Fruit fly (Drosophila melanogaster) whole organism, embryonic: Measurements from ENCODE around the gene CG10993.

Source experiments
- Aef1 ChIP-seq: fragments of 200-800 bp; sonication (Bioruptor generic); IDR thresholded peaks from 3 replicates; pipeline ENCODE4 v1.3.6; 2022; ENCODE audit warnings: missing biosample characterization, missing genetic modification characterization
- B-H2 ChIP-seq: fragments of 200-800 bp; sonication (Bioruptor generic); optimal IDR thresholded peaks from 2 replicates; lab custom pipeline; 2018; ENCODE audit warnings: missing biosample characterization, mild to moderate bottlenecking, missing genetic modification characterization
- Bgb ChIP-seq: fragments of 200-800 bp; sonication (Bioruptor generic); IDR thresholded peaks from 2 replicates; pipeline ENCODE4 v1.3.6; 2022; ENCODE audit warnings: missing biosample characterization, missing genetic modification characterization; ENCODE audit not compliant: partially characterized antibody
- CG10979 ChIP-seq: fragments of 200-800 bp; sonication (Bioruptor generic); optimal IDR thresholded peaks from 2 replicates; lab custom pipeline; 2018; ENCODE audit warnings: missing biosample characterization, mild to moderate bottlenecking, missing genetic modification characterization, moderate library complexity
- CG11085 ChIP-seq: fragments of 200-800 bp; sonication (Bioruptor generic); IDR thresholded peaks from 2 replicates; pipeline ENCODE4 v1.3.6; 2022; ENCODE audit warnings: missing biosample characterization, missing genetic modification characterization
- CG13624 ChIP-seq: fragments of 200-800 bp; sonication (Bioruptor generic); optimal IDR thresholded peaks from 2 replicates; lab custom pipeline; 2016; ENCODE audit warnings: missing biosample characterization, missing genetic modification characterization
- CG14441 ChIP-seq: fragments of 200-800 bp; sonication (Bioruptor generic); IDR thresholded peaks from 2 replicates; pipeline ENCODE4 v1.3.6; 2022; ENCODE audit warnings: missing biosample characterization, missing genetic modification characterization
- CG15073 ChIP-seq: fragments of 200-800 bp; sonication (Bioruptor generic); optimal IDR thresholded peaks from 2 replicates; lab custom pipeline; 2016; ENCODE audit warnings: missing biosample characterization, missing genetic modification characterization
- CG15514 ChIP-seq: fragments of 200-800 bp; sonication (Bioruptor generic); optimal IDR thresholded peaks from 3 replicates; lab custom pipeline; 2017; ENCODE audit warnings: missing biosample characterization, missing genetic modification characterization, mild to moderate bottlenecking, moderate library complexity, missing genetic modification reagents
- CG15601 ChIP-seq: fragments of 200-800 bp; sonication (Bioruptor generic); optimal IDR thresholded peaks from 3 replicates; lab custom pipeline; 2019; ENCODE audit warnings: missing biosample characterization, mild to moderate bottlenecking, missing genetic modification characterization, moderate library complexity
- CG1603 ChIP-seq: fragments of 200-800 bp; sonication (Bioruptor generic); optimal IDR thresholded peaks from 2 replicates; lab custom pipeline; 2019; ENCODE audit warnings: missing biosample characterization, mild to moderate bottlenecking, missing genetic modification characterization, moderate library complexity
- CG1647 ChIP-seq: fragments of 200-800 bp; sonication (Bioruptor generic); optimal IDR thresholded peaks from 3 replicates; lab custom pipeline; 2016; ENCODE audit warnings: missing biosample characterization, missing genetic modification characterization
- CG16863 ChIP-seq: fragments of 200-800 bp; sonication (Bioruptor generic); optimal IDR thresholded peaks from 3 replicates; lab custom pipeline; 2016; ENCODE audit warnings: missing biosample characterization, missing genetic modification characterization
- CG17612 ChIP-seq: fragments of 200-800 bp; sonication (Bioruptor generic); IDR thresholded peaks from 2 replicates; pipeline ENCODE4 v1.3.6; 2022; ENCODE audit warnings: missing biosample characterization, missing genetic modification characterization
- CG18011 ChIP-seq: fragments of 200-800 bp; sonication (Bioruptor generic); optimal IDR thresholded peaks from 2 replicates; lab custom pipeline; 2017; ENCODE audit warnings: missing biosample characterization, missing genetic modification characterization, mild to moderate bottlenecking, moderate library complexity, missing genotype
- CG32532 ChIP-seq: fragments of 200-800 bp; sonication (Bioruptor generic); IDR thresholded peaks from 2 replicates; pipeline ENCODE4 v1.3.6; 2022; ENCODE audit warnings: missing biosample characterization, missing genetic modification characterization
- CG33213 ChIP-seq: fragments of 200-800 bp; sonication (Bioruptor generic); optimal IDR thresholded peaks from 3 replicates; lab custom pipeline; 2016; ENCODE audit warnings: missing biosample characterization, missing genetic modification characterization
- CG34224 ChIP-seq: fragments of 200-800 bp; sonication (Bioruptor generic); IDR thresholded peaks from 3 replicates; pipeline ENCODE4 v1.3.6; 2022; ENCODE audit warnings: missing biosample characterization, missing genetic modification characterization; ENCODE audit not compliant: partially characterized antibody
- CG4424 ChIP-seq: fragments of 200-800 bp; sonication (Bioruptor generic); optimal IDR thresholded peaks from 3 replicates; lab custom pipeline; 2016; ENCODE audit warnings: missing biosample characterization, missing genetic modification characterization
- CG5245 ChIP-seq: fragments of 200-800 bp; sonication (Bioruptor generic); optimal IDR thresholded peaks from 3 replicates; lab custom pipeline; 2016; ENCODE audit warnings: missing biosample characterization, missing genetic modification characterization
- CG6254 ChIP-seq: fragments of 200-800 bp; sonication (Bioruptor generic); optimal IDR thresholded peaks from 3 replicates; lab custom pipeline; 2017; ENCODE audit warnings: mild to moderate bottlenecking, missing biosample characterization, missing genetic modification reagents, missing genetic modification characterization
- CG6854 ChIP-seq: fragments of 200-800 bp; sonication (Bioruptor generic); optimal IDR thresholded peaks from 3 replicates; lab custom pipeline; 2017; ENCODE audit warnings: missing biosample characterization, mild to moderate bottlenecking, missing genetic modification characterization
- CG7357 ChIP-seq: fragments of 200-800 bp; sonication (Bioruptor generic); IDR thresholded peaks from 3 replicates; pipeline ENCODE4 v1.3.6; 2022; ENCODE audit warnings: missing biosample characterization, missing genetic modification characterization
- CG8281 ChIP-seq: fragments of 200-800 bp; sonication (Bioruptor generic); optimal IDR thresholded peaks from 2 replicates; lab custom pipeline; 2018; ENCODE audit warnings: missing biosample characterization, mild to moderate bottlenecking, missing genetic modification characterization, moderate library complexity
- CG9727 ChIP-seq: fragments of 200-800 bp; sonication (Bioruptor generic); optimal IDR thresholded peaks from 3 replicates; lab custom pipeline; 2017; ENCODE audit warnings: missing biosample characterization, mild to moderate bottlenecking, missing genetic modification characterization
- CrebB ChIP-seq: fragments of 200-800 bp; sonication (Bioruptor generic); optimal IDR thresholded peaks from 3 replicates; lab custom pipeline; 2018; ENCODE audit warnings: missing biosample characterization, mild to moderate bottlenecking, missing genetic modification characterization
- Deaf1 ChIP-seq: fragments of 200-800 bp; optimal IDR thresholded peaks from 3 replicates; lab custom pipeline; 2019; ENCODE audit warnings: missing biosample characterization, mild to moderate bottlenecking, missing genetic modification characterization, moderate library complexity
- Dip2 ChIP-seq: fragments of 200-800 bp; sonication (Bioruptor generic); IDR thresholded peaks from 2 replicates; pipeline ENCODE4 v1.3.6; 2022; ENCODE audit warnings: missing biosample characterization, missing genetic modification characterization
- Eip74EF ChIP-seq, 2 experiments: fragments of 200-800 bp in 1 of 2; fragments of >200 bp in 1 of 2; sonication (Bioruptor generic) in 1 of 2; optimal IDR thresholded peaks; 2 replicates each; lab custom pipeline; 2017 to 2019; ENCODE audit warnings: missing biosample characterization in 2 of 2, missing genetic modification characterization in 2 of 2, mild to moderate bottlenecking in 1 of 2, moderate library complexity in 1 of 2
- Hr3 ChIP-seq: fragments of 200-800 bp; sonication (Bioruptor generic); optimal IDR thresholded peaks from 3 replicates; lab custom pipeline; 2016; ENCODE audit warnings: missing biosample characterization, missing genetic modification characterization
- Hr51 ChIP-seq, 2 experiments: fragments of 200-800 bp; sonication (Bioruptor generic); optimal IDR thresholded peaks; 2 replicates in 1 of 2; 3 replicates in 1 of 2; lab custom pipeline; 2016 to 2018; ENCODE audit warnings: missing biosample characterization in 2 of 2, missing genetic modification characterization in 2 of 2, mild to moderate bottlenecking in 1 of 2, moderate library complexity in 1 of 2
- Ravus ChIP-seq: fragments of 200-800 bp; sonication (Bioruptor generic); IDR thresholded peaks from 2 replicates; pipeline ENCODE4 v1.3.6; 2022; ENCODE audit warnings: missing biosample characterization, missing genetic modification characterization
- al ChIP-seq: fragments of 200-800 bp; sonication (Bioruptor generic); IDR thresholded peaks from 2 replicates; pipeline ENCODE4 v1.3.6; 2022; ENCODE audit warnings: missing biosample characterization, missing genetic modification characterization
- dm ChIP-seq: fragments of 200-800 bp; sonication (Bioruptor generic); optimal IDR thresholded peaks from 3 replicates; lab custom pipeline; 2016; ENCODE audit warnings: missing biosample characterization, missing genetic modification characterization
- dmrt99B ChIP-seq: fragments of 200-800 bp; sonication (Bioruptor generic); optimal IDR thresholded peaks from 2 replicates; lab custom pipeline; 2018; ENCODE audit warnings: missing biosample characterization, mild to moderate bottlenecking, missing genetic modification characterization, moderate library complexity
- gcm ChIP-seq: fragments of 200-800 bp; sonication (Bioruptor generic); optimal IDR thresholded peaks from 2 replicates; lab custom pipeline; 2019; ENCODE audit warnings: missing biosample characterization, mild to moderate bottlenecking, missing genetic modification characterization, moderate library complexity
- gem ChIP-seq: fragments of 200-800 bp; sonication (Bioruptor generic); optimal IDR thresholded peaks from 2 replicates; lab custom pipeline; 2019; ENCODE audit warnings: missing biosample characterization, mild to moderate bottlenecking, missing genetic modification characterization, moderate library complexity
- knrl ChIP-seq: fragments of 200-800 bp; sonication (Bioruptor generic); IDR thresholded peaks from 3 replicates; pipeline ENCODE4 v1.3.6; 2022; ENCODE audit warnings: missing biosample characterization, missing genetic modification characterization; ENCODE audit not compliant: partially characterized antibody
- nmo ChIP-seq: fragments of 200-800 bp; sonication (Bioruptor generic); optimal IDR thresholded peaks from 2 replicates; lab custom pipeline; 2018; ENCODE audit warnings: missing biosample characterization, mild to moderate bottlenecking, missing genetic modification characterization, moderate library complexity
- pfk ChIP-seq: fragments of 200-800 bp; sonication (Bioruptor generic); optimal IDR thresholded peaks from 2 replicates; lab custom pipeline; 2018; ENCODE audit warnings: missing biosample characterization, mild to moderate bottlenecking, missing genetic modification characterization, moderate library complexity
- phol ChIP-seq: fragments of 200-800 bp; sonication (Bioruptor generic); optimal IDR thresholded peaks from 3 replicates; lab custom pipeline; 2018; ENCODE audit warnings: missing biosample characterization, mild to moderate bottlenecking, missing genetic modification characterization, moderate library complexity
- salm ChIP-seq: fragments of 200-800 bp; sonication (Bioruptor generic); optimal IDR thresholded peaks from 2 replicates; lab custom pipeline; 2018; ENCODE audit warnings: missing biosample characterization, mild to moderate bottlenecking, missing genetic modification characterization
- schlank ChIP-seq: fragments of 200-800 bp; sonication (Bioruptor generic); optimal IDR thresholded peaks from 2 replicates; lab custom pipeline; 2018; ENCODE audit warnings: missing biosample characterization, mild to moderate bottlenecking, missing genetic modification characterization
- seq ChIP-seq: fragments of 200-800 bp; sonication (Bioruptor generic); IDR thresholded peaks from 2 replicates; pipeline ENCODE4 v1.3.6; 2022; ENCODE audit warnings: missing biosample characterization, missing genetic modification characterization
- tap ChIP-seq: fragments of 200-800 bp; optimal IDR thresholded peaks from 3 replicates; lab custom pipeline; 2019; ENCODE audit warnings: missing biosample characterization, mild to moderate bottlenecking, missing genetic modification characterization, moderate library complexity
- trem ChIP-seq: fragments of 200-800 bp; optimal IDR thresholded peaks from 3 replicates; lab custom pipeline; 2019; ENCODE audit warnings: missing biosample characterization, mild to moderate bottlenecking, missing genetic modification characterization, moderate library complexity
- unpg ChIP-seq: fragments of 200-800 bp; sonication (Bioruptor generic); optimal IDR thresholded peaks from 3 replicates; lab custom pipeline; 2018; ENCODE audit warnings: missing biosample characterization, mild to moderate bottlenecking, missing genetic modification characterization, moderate library complexity
- zen ChIP-seq: fragments of 200-800 bp; sonication (Bioruptor generic); optimal IDR thresholded peaks from 3 replicates; lab custom pipeline; 2018; ENCODE audit warnings: missing biosample characterization, mild to moderate bottlenecking, missing genetic modification characterization, moderate library complexity
- zfh2 ChIP-seq: fragments of 200-800 bp; sonication (Bioruptor generic); optimal IDR thresholded peaks from 2 replicates; lab custom pipeline; 2016; ENCODE audit warnings: missing biosample characterization, missing genetic modification characterization

Gene CG10993

dm6 chrX:13788973-13789682 lies 1.8 kb downstream of the CG10993 start (continued):
- TF ChIP-seq CG32532 (GFP tag; lab: Robert Waterston, UW) (no peak), phol (tag; lab: Kevin White, UChicago) (peak; percentile 36), Dip2 (GFP tag; lab: Robert Waterston, UW) (no peak), CG15073 (GFP tag; lab: Kevin White, UChicago) (no peak), CG13624 (GFP tag; lab: Kevin White, UChicago) (peak; percentile 9), Deaf1 (tag; lab: Kevin White, UChicago) (peak; percentile 22), CG15514 (GFP tag; lab: Kevin White, UChicago) (peak; percentile 33), pfk (GFP tag; lab: Kevin White, UChicago) (no peak), CG14441 (GFP tag; lab: Robert Waterston, UW) (no peak), Aef1 (GFP tag; lab: Robert Waterston, UW) (peak; percentile 13; the same call in 1 of the 3 replicates), CG9727 (no peak), CG18011 (no peak), unpg (GFP tag; lab: Kevin White, UChicago) (peak; percentile 40), dmrt99B (tag; lab: Kevin White, UChicago) (peak; percentile 65), tap (peak; percentile 2), seq (GFP tag; lab: Robert Waterston, UW) (no peak), CG10979 (tag; lab: Kevin White, UChicago) (peak; percentile 36), Ravus (GFP tag; lab: Robert Waterston, UW) (no peak), CG11085 (GFP tag; lab: Robert Waterston, UW) (no peak), CG8281 (tag; lab: Kevin White, UChicago) (no peak), schlank (no peak), CG33213 (GFP tag; lab: Kevin White, UChicago) (no peak), CG6854 (GFP tag; lab: Kevin White, UChicago) (peak; percentile 16), Bgb (no peak), B-H2 (no peak), CG17612 (no peak), gem (tag; lab: Kevin White, UChicago) (peak; percentile 61), knrl (GFP tag; lab: Robert Waterston, UW) (no peak), Hr3 (GFP tag; lab: Kevin White, UChicago) (no peak), CG1603 (tag; lab: Kevin White, UChicago) (peak; percentile 59), Hr51 (GFP tag; optimal IDR thresholded peaks at IDR 0.05; lab: Kevin White, UChicago) (peak in 1 of 2 experiments; percentile 50), CG7357 (GFP tag; lab: Robert Waterston, UW) (no peak), trem (tag; lab: Kevin White, UChicago) (no peak), zfh2 (GFP tag; lab: Kevin White, UChicago) (no peak), dm (GFP tag; lab: Kevin White, UChicago) (no peak), al (GFP tag; lab: Robert Waterston, UW) (no peak), zen (tag; lab: Kevin White, UChicago) (no peak), gcm (GFP tag; lab: Kevin White, UChicago) (no peak), CG6254 (no peak), CG16863 (peak; percentile 17), CG15601 (tag; lab: Kevin White, UChicago) (peak; percentile 15), nmo (GFP tag; lab: Kevin White, UChicago) (peak; percentile 23), CG34224 (GFP tag; lab: Robert Waterston, UW) (no peak), CG1647 (GFP tag; lab: Kevin White, UChicago) (peak; percentile 22), salm (no peak), CG5245 (no peak), CrebB (tag; lab: Kevin White, UChicago) (no peak), CG4424 (GFP tag; lab: Kevin White, UChicago) (peak; percentile 38), Eip74EF (GFP tag; optimal IDR thresholded peaks at IDR 0.05; lab: Kevin White, UChicago) (no peak)
